Fruit fly (Drosophila melanogaster): ENCODE data around the gene Dmtn.

DNA sequence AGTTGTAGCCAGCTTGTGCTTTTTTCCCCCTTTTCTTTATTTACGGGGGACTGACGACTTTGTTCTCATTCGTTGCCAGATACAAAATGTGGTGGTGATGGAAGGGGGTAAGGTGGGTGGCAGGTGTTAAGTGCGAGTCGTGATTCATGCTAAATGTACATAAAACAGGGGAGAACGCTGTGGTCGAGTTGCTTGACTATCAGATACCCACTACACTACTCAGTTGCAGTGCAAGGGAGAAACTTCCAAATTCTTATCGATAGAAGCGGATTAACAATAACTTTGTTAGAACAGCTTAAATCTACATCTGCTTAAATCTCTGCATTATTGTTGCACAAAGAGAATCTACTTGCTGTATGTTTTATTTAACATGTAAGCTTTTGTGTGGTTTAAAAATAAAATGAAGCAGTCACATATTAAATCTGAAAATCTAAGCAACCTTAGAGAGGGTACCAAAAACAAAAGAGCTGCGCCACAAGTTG, 8.0 kb downstream of the Dmtn start:
- TF ChIP-seq Sin3A (optimal IDR thresholded peaks at IDR 0.05) (no peak), insv (optimal IDR thresholded peaks at IDR 0.05) (no peak)
